Fruit fly (Drosophila melanogaster) whole organism: ENCODE results near the gene CG17991.

Source experiments
- Dll ChIP-seq: fragments of >200 bp; optimal IDR thresholded peaks from 2 replicates; lab custom pipeline; 2017
- EcR ChIP-seq, 2 experiments: fragments of >200 bp; optimal IDR thresholded peaks; 2 replicates each; lab custom pipeline; 2017; ENCODE audit warnings: missing biosample characterization in 2 of 2, missing genetic modification characterization in 2 of 2, missing genetic modification reagents in 2 of 2
- pan ChIP-seq: fragments of >200 bp; optimal IDR thresholded peaks from 2 replicates; lab custom pipeline; 2017
- psq ChIP-seq: fragments of >200 bp; optimal IDR thresholded peaks from 2 replicates; lab custom pipeline; 2017
- usp ChIP-seq: fragments of >200 bp; optimal IDR thresholded peaks from 2 replicates; lab custom pipeline; 2017; ENCODE audit warnings: missing biosample characterization, missing genetic modification characterization, mixed read lengths

DNA sequence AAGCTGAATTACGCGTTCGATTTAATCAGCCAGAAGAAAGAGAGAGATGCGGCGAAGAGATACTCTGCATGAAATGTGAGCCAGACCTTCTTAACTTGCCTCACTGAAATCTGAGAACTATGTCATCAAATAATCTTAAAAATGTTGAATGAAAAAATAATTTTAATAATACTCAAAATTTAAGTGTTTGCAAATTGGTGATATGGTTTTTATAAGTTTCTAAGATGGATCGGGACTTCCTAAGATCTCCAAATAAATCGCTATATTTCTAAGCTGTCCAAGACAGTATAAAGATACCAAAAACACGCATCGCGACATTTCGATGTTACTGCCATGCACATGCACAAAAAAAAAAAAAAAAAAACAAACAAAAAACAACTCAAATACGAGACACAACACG is 26.1 kb upstream of the CG17991 start:
- TF ChIP-seq usp (GFP tag; lab: Kevin White, UChicago) (no peak), Dll (lab: Kevin White, UChicago) (no peak), psq (lab: Kevin White, UChicago) (no peak), pan (lab: Kevin White, UChicago) (no peak), EcR (GFP tag; optimal IDR thresholded peaks at IDR 0.05; lab: Kevin White, UChicago) (no peak)
